Fruit fly (Drosophila melanogaster) whole organism, embryonic: ENCODE measurements around the gene Plc21C.

Experiments
- Hr3 ChIP-seq: fragments of 200-800 bp; sonication (Bioruptor generic); optimal IDR thresholded peaks from 3 replicates; lab custom pipeline; 2016; ENCODE audit warnings: missing biosample characterization, missing genetic modification characterization
- hkb ChIP-seq, 2 experiments: fragments of 200-800 bp in 1 of 2; fragments of >200 bp in 1 of 2; sonication (Bioruptor generic) in 1 of 2; IDR thresholded peaks in 1 of 2; optimal IDR thresholded peaks in 1 of 2; 2 replicates each; pipeline versions ENCODE4 v1.3.6 to Lab custom; 2017 to 2022; ENCODE audit warnings: missing biosample characterization in 1 of 2, missing genetic modification characterization in 1 of 2
- tup ChIP-seq: fragments of 200-800 bp; sonication (Bioruptor generic); optimal IDR thresholded peaks from 2 replicates; lab custom pipeline; 2016; ENCODE audit warnings: missing biosample characterization, mild to moderate bottlenecking, missing genetic modification characterization, moderate library complexity

dm6 chr2L:319159-319558 lies 13.4 kb downstream of the Plc21C start, which contains the start of gene CG11912:
- TF ChIP-seq tup (GFP tag; lab: Kevin White, UChicago) (no peak), Hr3 (GFP tag; lab: Kevin White, UChicago) (no peak), hkb (optimal IDR thresholded peaks at IDR 0.05; lab: Kevin White, UChicago) (no peak), hkb (GFP tag; IDR thresholded peaks at IDR 0.05; lab: Robert Waterston, UW) (no peak)
